Worm (Caenorhabditis elegans): ENCODE measurements around the gene mig-21.

DNA sequence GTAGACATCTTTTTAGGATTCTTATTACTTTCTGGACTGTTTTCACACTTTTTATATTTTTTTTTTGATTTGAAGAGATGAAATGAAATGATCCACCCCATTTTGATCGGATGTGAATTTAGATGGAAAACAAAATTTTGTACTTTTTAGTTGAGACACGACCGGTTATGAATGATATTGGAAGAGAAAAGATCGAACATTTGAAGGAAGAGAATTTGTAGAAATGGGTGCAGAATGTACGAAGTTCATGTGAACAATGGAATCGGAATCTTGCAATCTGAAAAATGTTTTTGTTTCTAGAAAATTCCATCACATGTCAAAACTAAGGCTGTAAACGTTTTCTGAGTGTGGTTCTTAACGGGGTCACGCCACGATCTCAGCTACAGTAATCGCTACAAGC lies 4.6 kb upstream of the mig-21 start, which contains the start of gene F01F1.14:
- TF ChIP-seq hlh-1 (tag; optimal IDR thresholded peaks at IDR 0.05) (no peak), ztf-11 (tag; optimal IDR thresholded peaks at IDR 0.05) (no peak)
